Worm (Caenorhabditis elegans): ENCODE data around the gene clec-61.

- TF ChIP-seq him-1 (tag; optimal IDR thresholded peaks at IDR 0.05) = no peak
- no peak for TF ChIP-seq dao-5 (tag; optimal IDR thresholded peaks at IDR 0.05)
Observed at ce11 chrII:10470159-10470558, 20.2 kb downstream of the clec-61 start, which contains the start of gene clec-143.
